Worm (Caenorhabditis elegans): ENCODE results near the gene gcy-3.

DNA sequence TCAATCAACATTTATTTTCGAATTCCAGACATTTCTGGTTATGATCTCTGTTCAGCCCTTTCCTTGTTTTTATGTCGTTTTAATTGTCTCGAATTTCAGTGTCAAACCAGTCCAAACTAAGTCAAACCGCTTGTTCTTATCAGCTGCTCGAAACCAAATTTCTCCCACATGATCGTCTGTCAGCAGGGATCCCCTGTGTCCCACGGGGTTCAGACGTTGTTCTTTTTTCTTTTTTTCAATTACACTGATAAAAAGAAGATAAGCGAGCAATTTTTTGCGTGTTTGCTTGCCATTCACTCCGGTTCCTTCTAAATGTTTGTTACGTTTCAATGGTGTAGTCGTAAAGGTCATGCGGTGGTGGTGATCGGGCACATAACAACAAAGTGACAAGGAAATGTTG is 5.1 kb downstream of the gcy-3 start:
- TF ChIP-seq nhr-76 (tag; optimal IDR thresholded peaks at IDR 0.05) = no peak
- TF ChIP-seq ztf-11 (tag; optimal IDR thresholded peaks at IDR 0.05) = no peak
- no peak for TF ChIP-seq sup-37 (GFP tag; optimal IDR thresholded peaks at IDR 0.05)
- no peak for TF ChIP-seq fos-1 (tag; optimal IDR thresholded peaks at IDR 0.05)
- TF ChIP-seq unc-86 (tag; optimal IDR thresholded peaks at IDR 0.05) = no peak
- TF ChIP-seq nhr-85 (tag) = no peak
